Worm (Caenorhabditis elegans) whole organism, L1 larva: Measurements from ENCODE around the gene aexr-2.
A peak's percentile ranks its signal among the peaks of the same experiment; 100 is the strongest.

ENCODE experiments used
- alr-1 ChIP-seq: fragments of 200-800 bp; sonication (Bioruptor generic); optimal IDR thresholded peaks from 2 replicates; lab custom pipeline; 2018; ENCODE audit warnings: borderline replicate concordance, mild to moderate bottlenecking, missing genetic modification characterization, missing compliant biosample characterization
- blmp-1 ChIP-seq: fragments of 150-350 bp; optimal IDR thresholded peaks from 2 replicates; lab custom pipeline; 2014; ENCODE audit warnings: missing biosample characterization, missing genetic modification characterization
- ceh-82 ChIP-seq, 3 experiments: fragments of 150-350 bp in 1 of 3; sonication (generic microtip) in 2 of 3; optimal IDR thresholded peaks; 2 replicates each; lab custom pipeline; 2014 to 2017; ENCODE audit warnings: missing biosample characterization in 3 of 3, missing genetic modification characterization in 3 of 3
- dpl-1 ChIP-seq, 3 experiments: fragments of 150-350 bp in 2 of 3; sonication (generic microtip) in 1 of 3; optimal IDR thresholded peaks; 2 replicates each; lab custom pipeline; 2014 to 2017; ENCODE audit warnings: missing biosample characterization in 3 of 3, missing genetic modification characterization in 3 of 3, missing genetic modification reagents in 3 of 3
- efl-1 ChIP-seq, 4 experiments: fragments of 150-350 bp; optimal IDR thresholded peaks in 3 of 4; peaks in 1 of 4; 1 replicate in 1 of 4; 2 replicates in 3 of 4; lab custom pipeline; 2014; ENCODE audit warnings: missing biosample characterization in 2 of 4, missing genetic modification characterization in 2 of 4, missing genetic modification reagents in 2 of 4
- elt-2 ChIP-seq: sonication (generic microtip); optimal IDR thresholded peaks from 2 replicates; lab custom pipeline; 2016; ENCODE audit warnings: missing genetic modification characterization, mild to moderate bottlenecking, inconsistent platforms, missing compliant biosample characterization, missing genetic modification reagents
- elt-3 ChIP-seq, 6 experiments: fragments of 150-350 bp in 1 of 6; sonication (generic microtip); optimal IDR thresholded peaks; 2 replicates each; lab custom pipeline; 2017 to 2018; ENCODE audit warnings: missing biosample characterization in 6 of 6, missing genetic modification characterization in 6 of 6, inconsistent platforms in 1 of 6
- ets-5 ChIP-seq: fragments of 200-800 bp; sonication (Bioruptor generic); IDR thresholded peaks from 2 replicates; pipeline ENCODE4 v1.3.6; 2022; ENCODE audit warnings: missing genetic modification characterization, missing compliant biosample characterization
- fkh-8 ChIP-seq: sonication (generic microtip); optimal IDR thresholded peaks from 2 replicates; lab custom pipeline; 2016; ENCODE audit warnings: mild to moderate bottlenecking, missing genetic modification characterization, missing compliant biosample characterization
- fos-1 ChIP-seq: fragments of 150-350 bp; optimal IDR thresholded peaks from 2 replicates; lab custom pipeline; 2014; ENCODE audit warnings: missing biosample characterization, missing genetic modification characterization
- jun-1 ChIP-seq: fragments of 150-350 bp; optimal IDR thresholded peaks from 2 replicates; lab custom pipeline; 2014; ENCODE audit warnings: missing biosample characterization, missing genetic modification reagents, missing genetic modification characterization
- lin-13 ChIP-seq: fragments of 150-350 bp; optimal IDR thresholded peaks from 2 replicates; lab custom pipeline; 2014; ENCODE audit warnings: missing biosample characterization, missing genetic modification reagents, missing genetic modification characterization
- lin-14 ChIP-seq: fragments of 200-800 bp; sonication (Bioruptor generic); optimal IDR thresholded peaks from 2 replicates; lab custom pipeline; 2018; ENCODE audit warnings: mild to moderate bottlenecking, missing genetic modification characterization, moderate library complexity, missing compliant biosample characterization
- mef-2 ChIP-seq: fragments of 150-350 bp; optimal IDR thresholded peaks from 2 replicates; lab custom pipeline; 2014; ENCODE audit warnings: missing biosample characterization, missing genetic modification characterization
- mep-1 ChIP-seq: fragments of 150-350 bp; optimal IDR thresholded peaks from 2 replicates; lab custom pipeline; 2014; ENCODE audit warnings: missing biosample characterization, missing genetic modification characterization
- nhr-20 ChIP-seq: sonication (generic microtip); optimal IDR thresholded peaks from 2 replicates; lab custom pipeline; 2016; ENCODE audit warnings: mild to moderate bottlenecking, missing genetic modification characterization, missing compliant biosample characterization
- nhr-237 ChIP-seq: fragments of 150-350 bp; optimal IDR thresholded peaks from 2 replicates; lab custom pipeline; 2014; ENCODE audit warnings: missing biosample characterization, missing genetic modification characterization
- nhr-71 ChIP-seq: sonication (generic microtip); optimal IDR thresholded peaks from 2 replicates; lab custom pipeline; 2016; ENCODE audit warnings: mild to moderate bottlenecking, missing genetic modification characterization, moderate library complexity, missing compliant biosample characterization
- nhr-85 ChIP-seq: sonication (generic microtip); peaks from one replicate; lab custom pipeline; 2016; ENCODE audit warnings: missing genetic modification characterization, inconsistent platforms, missing compliant biosample characterization
- nhr-90 ChIP-seq: sonication (generic microtip); optimal IDR thresholded peaks from 2 replicates; lab custom pipeline; 2016; ENCODE audit warnings: mild to moderate bottlenecking, missing genetic modification characterization, missing compliant biosample characterization; ENCODE audit not compliant: poor library complexity
- pax-3 ChIP-seq: fragments of 200-800 bp; sonication (Bioruptor generic); optimal IDR thresholded peaks from 2 replicates; lab custom pipeline; 2018; ENCODE audit warnings: mild to moderate bottlenecking, missing genetic modification characterization, moderate library complexity, missing compliant biosample characterization
- pqm-1 ChIP-seq: sonication (generic microtip); optimal IDR thresholded peaks from 3 replicates; lab custom pipeline; 2017; ENCODE audit warnings: missing biosample characterization, missing genetic modification characterization
- snpc-4 ChIP-seq: fragments of 150-350 bp; optimal IDR thresholded peaks from 2 replicates; lab custom pipeline; 2014; ENCODE audit warnings: missing biosample characterization, missing genetic modification characterization
- sptf-1 ChIP-seq: fragments of 150-350 bp; optimal IDR thresholded peaks from 2 replicates; lab custom pipeline; 2014; ENCODE audit warnings: missing biosample characterization, missing genetic modification characterization
- swsn-7 ChIP-seq: sonication (generic microtip); optimal IDR thresholded peaks from 2 replicates; lab custom pipeline; 2016; ENCODE audit warnings: missing genetic modification characterization, missing compliant biosample characterization
- tbx-2 ChIP-seq: sonication (generic microtip); optimal IDR thresholded peaks from 2 replicates; lab custom pipeline; 2016; ENCODE audit warnings: missing genetic modification characterization, missing compliant biosample characterization
- unc-130 ChIP-seq: fragments of 150-350 bp; optimal IDR thresholded peaks from 2 replicates; lab custom pipeline; 2017; ENCODE audit warnings: missing biosample characterization, missing genetic modification characterization, inconsistent platforms
- unc-98 ChIP-seq: fragments of 200-800 bp; sonication (Bioruptor generic); IDR thresholded peaks from 2 replicates; pipeline ENCODE4 v1.3.6; 2022; ENCODE audit warnings: missing genetic modification characterization, missing compliant biosample characterization
- vab-15 ChIP-seq: sonication (generic microtip); optimal IDR thresholded peaks from 2 replicates; lab custom pipeline; 2017; ENCODE audit warnings: missing genotype, mild to moderate bottlenecking, missing genetic modification characterization, missing compliant biosample characterization
- ztf-4 ChIP-seq: fragments of 150-350 bp; optimal IDR thresholded peaks from 2 replicates; lab custom pipeline; 2014; ENCODE audit warnings: missing biosample characterization, missing genetic modification characterization

aexr-2 gene

DNA sequence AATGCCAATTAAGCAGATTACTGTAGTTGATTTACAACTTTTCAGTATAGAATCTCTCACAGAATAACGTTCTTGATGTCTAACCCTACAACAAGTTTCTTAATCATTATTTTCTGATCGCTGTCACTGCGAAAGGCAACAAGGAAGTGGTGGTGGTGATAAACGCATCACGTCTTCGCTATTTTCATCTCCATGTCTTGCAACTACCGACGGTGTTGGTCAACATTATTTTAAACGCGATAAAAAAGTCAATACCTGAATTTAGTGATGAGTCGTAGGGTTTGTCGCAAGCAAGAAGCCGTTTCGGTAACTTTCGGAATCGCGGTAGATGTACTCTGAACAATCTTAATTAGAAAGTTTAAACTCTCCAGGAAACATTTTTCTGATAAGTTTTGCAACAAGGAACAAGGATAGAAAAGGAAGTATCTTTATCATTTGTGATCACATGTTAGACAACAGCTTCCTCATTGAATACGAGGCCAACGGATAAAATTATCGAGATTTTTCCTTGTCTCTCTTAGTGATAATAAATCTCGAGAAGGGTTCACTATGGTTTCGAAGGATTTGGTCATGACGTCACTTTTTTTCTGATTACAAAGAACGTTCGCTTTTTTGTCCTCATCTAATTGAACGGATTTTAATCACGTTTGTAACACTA lies 32.6 kb upstream of the aexr-2 start:
- no peak for TF ChIP-seq lin-13
- TF ChIP-seq pqm-1 (tag; lab: Kevin White, UChicago) = no peak
- TF ChIP-seq ztf-4 (tag; lab: Kevin White, UChicago) = peak; percentile 44
- no peak for TF ChIP-seq pax-3 (tag; lab: Kevin White, UChicago)
- TF ChIP-seq nhr-20 (tag; lab: Kevin White, UChicago) = peak; percentile 42
- TF ChIP-seq swsn-7 (tag; lab: Kevin White, UChicago) = no peak
- TF ChIP-seq nhr-71 (tag; lab: Kevin White, UChicago) = peak; percentile 22
- peak; percentile 51 for TF ChIP-seq blmp-1
- no peak for TF ChIP-seq efl-1 (optimal IDR thresholded peaks at IDR 0.05; lab: Kevin White, UChicago)
- TF ChIP-seq efl-1 (GFP tag; optimal IDR thresholded peaks at IDR 0.05 in 1 of 2; lab: Kevin White, UChicago) = peak in 1 of 2 experiments; percentile 59
- TF ChIP-seq dpl-1 (GFP tag; optimal IDR thresholded peaks at IDR 0.05; lab: Kevin White, UChicago) = no peak
- no peak for TF ChIP-seq ceh-82 (tag; optimal IDR thresholded peaks at IDR 0.05; lab: Kevin White, UChicago)
- TF ChIP-seq lin-14 = peak; percentile 19
- no peak for TF ChIP-seq vab-15 (tag; lab: Kevin White, UChicago)
- peak in 2 of 6 experiments; percentile 20 to 74 for TF ChIP-seq elt-3 (tag; optimal IDR thresholded peaks at IDR 0.05; lab: Kevin White, UChicago)
- peak; percentile 73 for TF ChIP-seq nhr-85 (tag; lab: Kevin White, UChicago)
- peak; percentile 5 for TF ChIP-seq nhr-90 (tag; lab: Kevin White, UChicago)
- peak; percentile 53 for TF ChIP-seq tbx-2

DNA sequence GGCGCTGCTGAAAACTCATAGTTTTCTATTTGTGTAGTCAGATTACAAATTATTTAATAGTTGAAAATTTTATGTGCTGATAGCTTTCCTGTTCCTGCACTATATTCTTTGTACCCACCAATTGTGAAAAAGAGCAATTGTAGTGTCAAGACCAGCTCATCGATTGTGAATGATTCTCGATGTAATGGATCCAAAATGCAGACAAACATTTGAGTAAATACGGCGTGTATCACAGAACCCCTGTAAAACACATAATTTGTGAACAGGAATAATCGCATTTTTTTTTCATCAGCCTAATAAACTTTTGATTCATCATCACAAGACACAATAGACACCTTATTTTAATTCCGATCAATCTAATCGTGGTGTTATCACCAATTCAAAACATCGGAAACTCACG lies 30.9 kb upstream of the aexr-2 start:
- no peak for TF ChIP-seq lin-13
- TF ChIP-seq unc-98 (GFP tag; lab: Robert Waterston, UW) = no peak
- TF ChIP-seq unc-130 (tag; lab: Kevin White, UChicago) = no peak
- no peak for TF ChIP-seq alr-1 (tag; lab: Kevin White, UChicago)
- no peak for TF ChIP-seq mef-2 (tag; lab: Kevin White, UChicago)
- no peak for TF ChIP-seq ceh-82 (tag; optimal IDR thresholded peaks at IDR 0.05; lab: Kevin White, UChicago)
- no peak for TF ChIP-seq fos-1 (tag; lab: Kevin White, UChicago)
- no peak for TF ChIP-seq efl-1 (optimal IDR thresholded peaks at IDR 0.05; lab: Kevin White, UChicago)
- peak in 1 of 2 experiments; percentile 67 for TF ChIP-seq efl-1 (GFP tag; optimal IDR thresholded peaks at IDR 0.05 in 1 of 2; lab: Kevin White, UChicago)

DNA sequence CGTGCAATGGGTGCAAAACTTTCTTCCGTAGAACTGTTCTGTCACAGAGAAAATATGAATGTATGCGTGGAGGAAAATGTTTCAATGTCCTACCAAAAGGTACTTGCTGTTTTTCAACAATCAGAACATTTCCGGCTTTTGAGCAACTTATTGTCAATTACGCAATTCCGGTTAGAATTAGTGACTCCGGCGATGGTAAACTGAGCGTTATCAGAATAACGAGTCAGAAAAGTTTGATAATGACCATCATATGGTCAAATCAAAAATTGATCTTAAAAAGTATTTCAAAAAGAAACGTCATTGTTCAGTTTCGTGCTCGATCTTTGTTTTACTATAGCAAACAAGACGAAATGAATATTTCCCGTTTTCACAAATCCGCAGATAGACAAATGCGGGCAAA lies 25.4 kb upstream of the aexr-2 start:
- TF ChIP-seq elt-2 (peak; percentile 34), snpc-4 (tag; lab: Kevin White, UChicago) (no peak), jun-1 (tag; lab: Kevin White, UChicago) (no peak)

DNA sequence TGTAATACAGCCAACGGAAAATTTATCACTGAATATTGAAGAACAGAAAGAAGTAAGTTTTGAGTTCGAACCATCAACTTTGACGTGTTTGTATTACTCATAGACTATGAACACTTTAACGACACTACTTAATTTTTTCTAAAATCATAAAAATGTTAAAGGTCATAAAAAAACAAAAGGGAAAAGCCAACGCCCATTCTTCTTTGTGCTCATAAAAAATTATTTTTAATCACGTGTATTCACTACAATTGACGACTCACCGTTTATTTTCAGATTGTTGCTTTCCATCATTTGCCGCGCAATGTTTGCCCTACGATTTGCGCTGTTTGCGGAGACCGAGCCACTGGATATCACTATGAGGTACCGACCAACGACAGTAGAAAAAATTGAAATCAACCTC lies 24.9 kb upstream of the aexr-2 start:
- TF ChIP-seq ets-5 (GFP tag; lab: Robert Waterston, UW) (no peak), ztf-4 (tag; lab: Kevin White, UChicago) (no peak), efl-1 (optimal IDR thresholded peaks at IDR 0.05; lab: Kevin White, UChicago) (no peak), efl-1 (GFP tag; optimal IDR thresholded peaks at IDR 0.05 in 1 of 2; lab: Kevin White, UChicago) (peak in 1 of 2 experiments; percentile 85)
- TF ChIP-seq, all 84 proteins: peak for 1

DNA sequence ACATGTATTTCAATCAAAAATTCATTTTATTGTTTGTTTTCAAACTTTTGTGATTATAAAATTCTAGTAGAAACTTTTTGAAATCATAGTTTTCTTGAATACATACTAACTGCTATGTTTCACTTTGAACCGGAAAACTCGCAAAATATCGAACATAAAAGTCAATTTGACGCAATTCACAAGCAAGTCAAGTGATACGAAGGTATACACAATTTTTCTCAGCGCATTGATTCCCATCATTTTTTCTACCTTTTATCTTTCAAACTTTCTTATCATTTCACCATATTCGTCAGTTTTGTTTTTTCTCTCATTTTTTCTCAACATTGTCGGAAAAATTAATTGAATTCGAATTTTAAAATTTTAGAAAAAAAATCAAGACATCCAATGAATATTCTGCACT lies 23.8 kb upstream of the aexr-2 start, which contains the start of gene nhr-173:
nhr-173 (plus strand) TSS at position 366 of the 400 bp plus-strand sequence.
- TF ChIP-seq nhr-237 (tag; lab: Kevin White, UChicago) = no peak
- peak; percentile 1 for TF ChIP-seq blmp-1
- peak; percentile 12 for TF ChIP-seq nhr-20 (tag; lab: Kevin White, UChicago)
- peak; percentile 23 for TF ChIP-seq elt-2
- TF ChIP-seq fkh-8 (tag; lab: Kevin White, UChicago) = no peak
- peak in 1 of 6 experiments; percentile 4 for TF ChIP-seq elt-3 (tag; optimal IDR thresholded peaks at IDR 0.05; lab: Kevin White, UChicago)
- TF ChIP-seq sptf-1 (tag; lab: Kevin White, UChicago) = no peak
- no peak for TF ChIP-seq vab-15 (tag; lab: Kevin White, UChicago)
- TF ChIP-seq mep-1 (tag; lab: Kevin White, UChicago) = no peak
- TF ChIP-seq, all 84 proteins: peak for 4
